Worm (Caenorhabditis elegans) whole organism, early embryonic: ENCODE measurements around the gene ifc-2.

Experiments
- ama-1 ChIP-seq: fragments of 150-350 bp; optimal IDR thresholded peaks from 2 replicates; lab custom pipeline; 2014
- ceh-13 ChIP-seq: fragments of 200-800 bp; sonication (Bioruptor generic); optimal IDR thresholded peaks from 2 replicates; lab custom pipeline; 2018; ENCODE audit warnings: mild to moderate bottlenecking, missing genetic modification characterization, missing compliant biosample characterization
- ceh-36 ChIP-seq: sonication (generic microtip); optimal IDR thresholded peaks from 2 replicates; lab custom pipeline; 2016; ENCODE audit warnings: missing genetic modification characterization, inconsistent platforms, missing compliant biosample characterization
- flt-1 ChIP-seq: fragments of 200-800 bp; sonication (Bioruptor generic); IDR thresholded peaks from 2 replicates; pipeline ENCODE4 v1.3.6; 2022; ENCODE audit warnings: missing genetic modification characterization, missing compliant biosample characterization
- hmbx-1 ChIP-seq: sonication (generic microtip); optimal IDR thresholded peaks from 2 replicates; lab custom pipeline; 2016; ENCODE audit warnings: mild to moderate bottlenecking, missing genetic modification characterization, missing compliant biosample characterization
- hmg-4 ChIP-seq: fragments of 200-800 bp; sonication (Bioruptor generic); optimal IDR thresholded peaks from 2 replicates; lab custom pipeline; 2018; ENCODE audit warnings: mild to moderate bottlenecking, missing genetic modification characterization, missing compliant biosample characterization
- scrt-1 ChIP-seq: fragments of 200-800 bp; sonication (Bioruptor generic); IDR thresholded peaks from 2 replicates; pipeline ENCODE4 v1.3.6; 2022; ENCODE audit warnings: missing genetic modification characterization, missing compliant biosample characterization
- sea-1 ChIP-seq: fragments of 200-800 bp; sonication (Bioruptor generic); conservative IDR thresholded peaks from 2 replicates; pipeline ENCODE4 v1.3.6; 2022; ENCODE audit warnings: missing genetic modification characterization, missing compliant biosample characterization
- tra-4 ChIP-seq: sonication (generic microtip); optimal IDR thresholded peaks from 2 replicates; lab custom pipeline; 2017; ENCODE audit warnings: missing genetic modification characterization, missing compliant biosample characterization

DNA sequence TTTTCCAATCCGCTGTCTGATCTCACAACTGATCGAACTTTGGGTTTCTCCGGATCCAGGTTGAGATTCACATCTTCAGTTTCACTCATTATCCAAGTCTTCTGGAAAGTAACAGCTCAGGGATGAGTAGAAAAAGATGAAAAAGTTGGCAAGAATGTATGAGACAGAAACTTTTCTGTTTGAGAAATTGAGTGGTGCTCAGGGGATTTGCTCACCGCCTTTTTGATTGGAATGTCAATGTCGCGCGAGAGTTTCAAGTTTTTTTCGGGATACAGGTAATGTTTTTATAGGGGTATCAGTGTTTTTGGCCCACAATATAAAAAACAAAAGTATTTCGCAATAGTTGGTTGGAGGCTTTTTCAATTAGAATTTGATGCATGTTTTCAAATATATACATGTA, 33.5 kb downstream of the ifc-2 start, which contains the start of gene unc-96:
- no peak for TF ChIP-seq scrt-1 (GFP tag; lab: Robert Waterston, UW)
- TF ChIP-seq ceh-36 (tag; lab: Kevin White, UChicago) = no peak
- no peak for TF ChIP-seq sea-1 (GFP tag; lab: Robert Waterston, UW)
- TF ChIP-seq tra-4 (tag; lab: Kevin White, UChicago) = no peak
- TF ChIP-seq ama-1 (lab: Kevin White, UChicago) = no peak
- TF ChIP-seq flt-1 (GFP tag; lab: Robert Waterston, UW) = no peak
- TF ChIP-seq ceh-13 (GFP tag; lab: Kevin White, UChicago) = no peak
- TF ChIP-seq hmbx-1 (tag; lab: Kevin White, UChicago) = no peak
- TF ChIP-seq hmg-4 (GFP tag; lab: Kevin White, UChicago) = no peak
